Fruit fly (Drosophila melanogaster): ENCODE measurements around the gene larp.
A peak's percentile ranks its signal among the peaks of the same experiment; 100 is the strongest.

The larp gene

DNA sequence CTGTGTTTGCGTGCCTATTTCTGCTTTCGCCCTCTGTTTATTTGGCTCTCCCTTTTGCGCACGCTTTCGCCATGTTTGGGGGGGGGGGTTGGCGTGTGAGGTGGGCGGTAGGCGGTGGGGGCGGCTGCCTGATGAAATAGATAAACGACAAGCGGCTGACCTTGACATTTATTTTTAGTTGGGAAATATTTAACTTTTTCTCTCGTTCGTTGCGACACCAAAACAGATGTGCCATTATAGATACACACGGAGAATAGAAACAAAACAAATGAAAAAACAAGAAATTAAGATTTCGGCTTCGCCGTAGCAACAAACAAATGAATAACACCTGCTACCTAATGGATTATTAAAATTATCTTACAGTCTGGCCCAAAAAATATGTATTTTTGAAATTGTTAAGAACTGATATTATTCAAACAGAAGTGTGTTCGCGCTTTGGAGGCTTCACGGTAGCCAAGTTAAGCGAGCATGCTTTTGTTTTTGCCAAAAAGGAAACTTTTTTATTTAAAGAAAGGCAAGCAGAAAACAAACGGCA is 4.0 kb downstream of the larp start (continued):
- peak; percentile 64 for TF ChIP-seq Hmr (GFP tag; optimal IDR thresholded peaks at IDR 0.05)
- TF ChIP-seq Dfd (GFP tag; optimal IDR thresholded peaks at IDR 0.05) = no peak
- no peak for TF ChIP-seq CG14965 (GFP tag; optimal IDR thresholded peaks at IDR 0.05; ENCODE audit: borderline replicate concordance)
- peak; percentile 37 for TF ChIP-seq Nf-YC (tag; optimal IDR thresholded peaks at IDR 0.05)
- TF ChIP-seq CG32772 (GFP tag; IDR thresholded peaks at IDR 0.05) = 0 out of 2 replicates have a peak, but pooled peaks have one; percentile 41
- no peak for TF ChIP-seq HmgD (GFP tag; optimal IDR thresholded peaks at IDR 0.05)
- no peak for TF ChIP-seq CG11398 (GFP tag; optimal IDR thresholded peaks at IDR 0.05)
- TF ChIP-seq chinmo (GFP tag; IDR thresholded peaks at IDR 0.05; ENCODE audit: partially characterized antibody) = 0 out of 4 replicates have a peak, but pooled peaks have one; percentile 49
- no peak for TF ChIP-seq CG10321 (GFP tag; IDR thresholded peaks at IDR 0.05)
- no peak for TF ChIP-seq lola (GFP tag; optimal IDR thresholded peaks at IDR 0.05)
- peak; percentile 12 for TF ChIP-seq Hsf (GFP tag; optimal IDR thresholded peaks at IDR 0.05)
- TF ChIP-seq lov (optimal IDR thresholded peaks at IDR 0.05) = no peak
- no peak for TF ChIP-seq lov (GFP tag; IDR thresholded peaks at IDR 0.05)
- TF ChIP-seq row (GFP tag; IDR thresholded peaks at IDR 0.05) = peak; percentile 81
- TF ChIP-seq btn (GFP tag; optimal IDR thresholded peaks at IDR 0.05) = no peak
- peak; percentile 49 for TF ChIP-seq Dip3 (GFP tag; optimal IDR thresholded peaks at IDR 0.05)
- peak; percentile 37 for TF ChIP-seq Hand (GFP tag; optimal IDR thresholded peaks at IDR 0.05)
- peak; percentile 79 for TF ChIP-seq CG12659 (GFP tag; optimal IDR thresholded peaks at IDR 0.05)
- TF ChIP-seq rib (GFP tag; IDR thresholded peaks at IDR 0.05) = 0 out of 2 replicates have a peak, but pooled peaks have one; percentile 15
- TF ChIP-seq sima (GFP tag; optimal IDR thresholded peaks at IDR 0.05) = peak; percentile 13
- TF ChIP-seq CG1647 (GFP tag; optimal IDR thresholded peaks at IDR 0.05) = peak; percentile 17
- no peak for TF ChIP-seq Stat92E (GFP tag; optimal IDR thresholded peaks at IDR 0.05)
- peak; percentile 25; the same call in 1 of the 2 replicates for TF ChIP-seq sens-2 (GFP tag; IDR thresholded peaks at IDR 0.05)
- peak; percentile 91 for TF ChIP-seq Med (GFP tag)
- TF ChIP-seq CG17612 (GFP tag; IDR thresholded peaks at IDR 0.05) = no peak
- TF ChIP-seq Trl (optimal IDR thresholded peaks at IDR 0.05) = no peak
- peak; percentile 44 for TF ChIP-seq Trl (GFP tag; optimal IDR thresholded peaks at IDR 0.05)
- TF ChIP-seq CG10209 (GFP tag; optimal IDR thresholded peaks at IDR 0.05) = peak; percentile 43
- TF ChIP-seq MESR4 (GFP tag; optimal IDR thresholded peaks at IDR 0.05) = no peak
- TF ChIP-seq CG5245 (GFP tag; optimal IDR thresholded peaks at IDR 0.05) = no peak
- TF ChIP-seq Bdp1 (GFP tag; optimal IDR thresholded peaks at IDR 0.05) = no peak
- no peak for TF ChIP-seq CG12071 (GFP tag; optimal IDR thresholded peaks at IDR 0.05)
- peak; percentile 61 for TF ChIP-seq CG6689 (GFP tag; IDR thresholded peaks at IDR 0.05)
- TF ChIP-seq tgo (GFP tag; IDR thresholded peaks at IDR 0.05) = peak; percentile 56; the same call in 2 of the 3 replicates
- TF ChIP-seq Ptx1 (GFP tag; IDR thresholded peaks at IDR 0.05) = peak; percentile 74
- TF ChIP-seq Hr51 (GFP tag; optimal IDR thresholded peaks at IDR 0.05) = peak in 1 of 2 experiments; percentile 73
- TF ChIP-seq CG8478 (optimal IDR thresholded peaks at IDR 0.05) = no peak
- peak in 1 of 2 experiments; percentile 32 for TF ChIP-seq Hr78 (GFP tag; optimal IDR thresholded peaks at IDR 0.05)
- TF ChIP-seq Atf-2 (GFP tag; optimal IDR thresholded peaks at IDR 0.05) = peak; percentile 20
- TF ChIP-seq CG15269 (tag; optimal IDR thresholded peaks at IDR 0.05) = peak; percentile 82
- 0 out of 2 replicates have a peak, but pooled peaks have one; percentile 17 for TF ChIP-seq Oaz (GFP tag; IDR thresholded peaks at IDR 0.05)
- peak; percentile 53; the same call in 1 of the 2 replicates for TF ChIP-seq sob (GFP tag; IDR thresholded peaks at IDR 0.05)
- TF ChIP-seq pho (GFP tag; optimal IDR thresholded peaks at IDR 0.05) = peak; percentile 15
- no peak for TF ChIP-seq CG17912 (GFP tag; optimal IDR thresholded peaks at IDR 0.05)
- TF ChIP-seq CG3407 (GFP tag; optimal IDR thresholded peaks at IDR 0.05) = peak; percentile 16
- TF ChIP-seq CG8944 (GFP tag; optimal IDR thresholded peaks at IDR 0.05) = peak; percentile 19
- TF ChIP-seq HmgZ (tag; optimal IDR thresholded peaks at IDR 0.05) = peak; percentile 51
- peak; percentile 20; the same call in 1 of the 2 replicates for TF ChIP-seq Awh (GFP tag; IDR thresholded peaks at IDR 0.05)
- TF ChIP-seq croc (GFP tag; conservative IDR thresholded peaks at IDR 0.05) = peak; percentile 24; the same call in 1 of the 3 replicates
- peak; percentile 58; the same call in 1 of the 3 replicates for TF ChIP-seq CG6175 (GFP tag; IDR thresholded peaks at IDR 0.05)

Data from whole organism, embryonic.